Fruit fly (Drosophila melanogaster) whole organism, embryonic: ENCODE data around the gene Atat.

Experiments
- Atf-2 ChIP-seq: fragments of 200-800 bp; sonication (Bioruptor generic); optimal IDR thresholded peaks from 2 replicates; lab custom pipeline; 2016; ENCODE audit warnings: missing biosample characterization, missing genetic modification characterization
- B-H2 ChIP-seq: fragments of 200-800 bp; sonication (Bioruptor generic); optimal IDR thresholded peaks from 2 replicates; lab custom pipeline; 2018; ENCODE audit warnings: missing biosample characterization, mild to moderate bottlenecking, missing genetic modification characterization
- Bgb ChIP-seq: fragments of 200-800 bp; sonication (Bioruptor generic); IDR thresholded peaks from 2 replicates; pipeline ENCODE4 v1.3.6; 2022; ENCODE audit warnings: missing biosample characterization, missing genetic modification characterization; ENCODE audit not compliant: partially characterized antibody
- CG10209 ChIP-seq: fragments of 200-800 bp; sonication (Bioruptor generic); optimal IDR thresholded peaks from 3 replicates; lab custom pipeline; 2017; ENCODE audit warnings: missing biosample characterization, mild to moderate bottlenecking, missing genetic modification characterization, missing genetic modification reagents
- CG10274 ChIP-seq: fragments of 200-800 bp; sonication (Bioruptor generic); optimal IDR thresholded peaks from 3 replicates; lab custom pipeline; 2017; ENCODE audit warnings: missing biosample characterization, mild to moderate bottlenecking, missing genetic modification characterization
- CG11560 ChIP-seq: fragments of 200-800 bp; sonication (Bioruptor generic); IDR thresholded peaks from 3 replicates; pipeline ENCODE4 v1.3.6; 2022; ENCODE audit warnings: missing biosample characterization, missing genetic modification characterization
- CG12104 ChIP-seq: fragments of 200-800 bp; sonication (Bioruptor generic); optimal IDR thresholded peaks from 3 replicates; lab custom pipeline; 2016; ENCODE audit warnings: missing biosample characterization, missing genetic modification characterization
- CG13624 ChIP-seq: fragments of 200-800 bp; sonication (Bioruptor generic); optimal IDR thresholded peaks from 2 replicates; lab custom pipeline; 2016; ENCODE audit warnings: missing biosample characterization, missing genetic modification characterization
- CG14667 ChIP-seq: fragments of 200-800 bp; sonication (Bioruptor generic); IDR thresholded peaks from 2 replicates; pipeline ENCODE4 v1.3.6; 2022; ENCODE audit warnings: missing biosample characterization, missing genetic modification characterization
- CG17568 ChIP-seq: fragments of 200-800 bp; sonication (Bioruptor generic); optimal IDR thresholded peaks from 2 replicates; lab custom pipeline; 2018; ENCODE audit warnings: missing biosample characterization, mild to moderate bottlenecking, missing genetic modification characterization, moderate library complexity
- CG17829 ChIP-seq: fragments of 200-800 bp; optimal IDR thresholded peaks from 2 replicates; lab custom pipeline; 2019; ENCODE audit warnings: missing biosample characterization, mild to moderate bottlenecking, missing genetic modification characterization, moderate library complexity
- CG1792 ChIP-seq: fragments of 200-800 bp; sonication (Bioruptor generic); optimal IDR thresholded peaks from 2 replicates; lab custom pipeline; 2016; ENCODE audit warnings: missing biosample characterization, missing genetic modification characterization
- CG4617 ChIP-seq: fragments of 200-800 bp; sonication (Bioruptor generic); optimal IDR thresholded peaks from 3 replicates; lab custom pipeline; 2016; ENCODE audit warnings: missing biosample characterization, missing genetic modification characterization, borderline replicate concordance
- CG7271 ChIP-seq: fragments of 200-800 bp; sonication (Bioruptor generic); optimal IDR thresholded peaks from 2 replicates; lab custom pipeline; 2018; ENCODE audit warnings: missing biosample characterization, mild to moderate bottlenecking, missing genetic modification characterization, moderate library complexity
- CG7745 ChIP-seq: fragments of 200-800 bp; sonication (Bioruptor generic); optimal IDR thresholded peaks from 2 replicates; lab custom pipeline; 2018; ENCODE audit warnings: missing biosample characterization, mild to moderate bottlenecking, missing genetic modification characterization, moderate library complexity
- CG8388 ChIP-seq: fragments of 200-800 bp; sonication (Bioruptor generic); optimal IDR thresholded peaks from 2 replicates; lab custom pipeline; 2019; ENCODE audit warnings: missing biosample characterization, mild to moderate bottlenecking, missing genetic modification characterization, moderate library complexity
- D ChIP-seq, 2 experiments: fragments of 200-800 bp in 1 of 2; fragments of >200 bp in 1 of 2; sonication (Bioruptor generic) in 1 of 2; optimal IDR thresholded peaks; 2 replicates in 1 of 2; 3 replicates in 1 of 2; lab custom pipeline; 2017; ENCODE audit warnings: mild to moderate bottlenecking in 1 of 2, missing biosample characterization in 1 of 2, missing genetic modification characterization in 1 of 2, missing genetic modification reagents in 1 of 2
- Dp ChIP-seq: fragments of 200-800 bp; sonication (Bioruptor generic); optimal IDR thresholded peaks from 2 replicates; lab custom pipeline; 2018; ENCODE audit warnings: missing biosample characterization, mild to moderate bottlenecking, missing genetic modification characterization, moderate library complexity
- Fer1 ChIP-seq: fragments of 200-800 bp; sonication (Bioruptor generic); optimal IDR thresholded peaks from 2 replicates; lab custom pipeline; 2017; ENCODE audit warnings: missing biosample characterization, mild to moderate bottlenecking, missing genetic modification characterization
- HLH4C ChIP-seq: fragments of 200-800 bp; sonication (Bioruptor generic); IDR thresholded peaks from 3 replicates; pipeline ENCODE4 v1.3.6; 2022; ENCODE audit warnings: missing biosample characterization, missing genetic modification characterization; ENCODE audit not compliant: partially characterized antibody
- HLH54F ChIP-seq: fragments of 200-800 bp; sonication (Bioruptor generic); optimal IDR thresholded peaks from 3 replicates; lab custom pipeline; 2016; ENCODE audit warnings: missing biosample characterization, missing genetic modification characterization
- Mad ChIP-seq: fragments of 200-800 bp; sonication (Bioruptor generic); optimal IDR thresholded peaks from 2 replicates; lab custom pipeline; 2016; ENCODE audit warnings: missing biosample characterization, missing genetic modification characterization
- NC2β ChIP-seq: fragments of 200-800 bp; sonication (Bioruptor generic); optimal IDR thresholded peaks from 2 replicates; lab custom pipeline; 2016; ENCODE audit warnings: missing biosample characterization, missing genetic modification characterization
- aop ChIP-seq: fragments of 200-800 bp; sonication (Bioruptor generic); IDR thresholded peaks from 2 replicates; pipeline ENCODE4 v1.3.6; 2022; ENCODE audit warnings: missing biosample characterization, missing genetic modification characterization
- ase ChIP-seq: fragments of 200-800 bp; sonication (Bioruptor generic); IDR thresholded peaks from 3 replicates; pipeline ENCODE4 v1.3.6; 2022; ENCODE audit warnings: missing biosample characterization, missing genetic modification characterization
- bab2 ChIP-seq: fragments of 200-800 bp; sonication (Bioruptor generic); optimal IDR thresholded peaks from 2 replicates; lab custom pipeline; 2016; ENCODE audit warnings: missing biosample characterization, missing genetic modification characterization
- bcd ChIP-seq: fragments of 200-800 bp; sonication (Bioruptor generic); optimal IDR thresholded peaks from 2 replicates; lab custom pipeline; 2017; ENCODE audit warnings: missing biosample characterization, mild to moderate bottlenecking, missing genetic modification characterization
- bigmax ChIP-seq: fragments of 200-800 bp; sonication (Bioruptor generic); optimal IDR thresholded peaks from 2 replicates; lab custom pipeline; 2018; ENCODE audit warnings: missing biosample characterization, mild to moderate bottlenecking, missing genetic modification characterization
- crp ChIP-seq, 2 experiments: fragments of 200-800 bp; sonication (Bioruptor generic); optimal IDR thresholded peaks; 2 replicates in 1 of 2; 3 replicates in 1 of 2; lab custom pipeline; 2017; ENCODE audit warnings: missing biosample characterization in 2 of 2, missing genetic modification characterization in 2 of 2, mild to moderate bottlenecking in 1 of 2, moderate library complexity in 1 of 2
- cwo ChIP-seq: fragments of 200-800 bp; sonication (Bioruptor generic); optimal IDR thresholded peaks from 3 replicates; lab custom pipeline; 2017; ENCODE audit warnings: missing biosample characterization, missing genetic modification characterization, mild to moderate bottlenecking, moderate library complexity, missing genetic modification reagents
- ems ChIP-seq: fragments of 200-800 bp; sonication (Bioruptor generic); optimal IDR thresholded peaks from 3 replicates; lab custom pipeline; 2016; ENCODE audit warnings: missing biosample characterization, missing genetic modification characterization
- en ChIP-seq: fragments of 200-800 bp; sonication (Bioruptor generic); optimal IDR thresholded peaks from 2 replicates; lab custom pipeline; 2016; ENCODE audit warnings: missing biosample characterization, missing genetic modification characterization
- exex ChIP-seq: fragments of 200-800 bp; sonication (Bioruptor generic); optimal IDR thresholded peaks from 4 replicates; lab custom pipeline; 2018; ENCODE audit warnings: missing biosample characterization, mild to moderate bottlenecking, missing genetic modification characterization, moderate library complexity
- hbn ChIP-seq: fragments of 200-800 bp; sonication (Bioruptor generic); IDR thresholded peaks from 2 replicates; pipeline ENCODE4 v1.3.6; 2022; ENCODE audit warnings: missing biosample characterization, missing genetic modification characterization; ENCODE audit not compliant: partially characterized antibody
- jigr1 ChIP-seq: fragments of 200-800 bp; sonication (Bioruptor generic); IDR thresholded peaks from 3 replicates; pipeline ENCODE4 v1.3.6; 2022; ENCODE audit warnings: missing biosample characterization, missing genetic modification characterization
- kah ChIP-seq: fragments of 200-800 bp; sonication (Bioruptor generic); optimal IDR thresholded peaks from 2 replicates; lab custom pipeline; 2018; ENCODE audit warnings: missing biosample characterization, mild to moderate bottlenecking, missing genetic modification characterization
- onecut ChIP-seq: fragments of 200-800 bp; sonication (Bioruptor generic); IDR thresholded peaks from 2 replicates; pipeline ENCODE4 v1.3.6; 2022; ENCODE audit warnings: missing biosample characterization, missing genetic modification characterization
- pfk ChIP-seq: fragments of 200-800 bp; sonication (Bioruptor generic); optimal IDR thresholded peaks from 2 replicates; lab custom pipeline; 2018; ENCODE audit warnings: missing biosample characterization, mild to moderate bottlenecking, missing genetic modification characterization, moderate library complexity
- phol ChIP-seq: fragments of 200-800 bp; sonication (Bioruptor generic); optimal IDR thresholded peaks from 3 replicates; lab custom pipeline; 2018; ENCODE audit warnings: missing biosample characterization, mild to moderate bottlenecking, missing genetic modification characterization, moderate library complexity
- pros ChIP-seq: fragments of 200-800 bp; sonication (Bioruptor generic); optimal IDR thresholded peaks from 3 replicates; lab custom pipeline; 2019; ENCODE audit warnings: missing biosample characterization, mild to moderate bottlenecking, missing genetic modification characterization, moderate library complexity
- ranshi ChIP-seq: fragments of 200-800 bp; sonication (Bioruptor generic); IDR thresholded peaks from 2 replicates; pipeline ENCODE4 v1.3.6; 2022; ENCODE audit warnings: missing biosample characterization, missing genetic modification characterization
- schlank ChIP-seq: fragments of 200-800 bp; sonication (Bioruptor generic); optimal IDR thresholded peaks from 2 replicates; lab custom pipeline; 2018; ENCODE audit warnings: missing biosample characterization, mild to moderate bottlenecking, missing genetic modification characterization
- ttk ChIP-seq: fragments of 200-800 bp; sonication (Bioruptor generic); IDR thresholded peaks from 2 replicates; pipeline ENCODE4 v2.1.2; 2022; ENCODE audit warnings: missing biosample characterization, missing genetic modification characterization
- tx ChIP-seq: fragments of 200-800 bp; sonication (Bioruptor generic); optimal IDR thresholded peaks from 2 replicates; lab custom pipeline; 2016; ENCODE audit warnings: missing biosample characterization, missing genetic modification characterization
- unpg ChIP-seq: fragments of 200-800 bp; sonication (Bioruptor generic); optimal IDR thresholded peaks from 3 replicates; lab custom pipeline; 2018; ENCODE audit warnings: missing biosample characterization, mild to moderate bottlenecking, missing genetic modification characterization, moderate library complexity
- vfl ChIP-seq: fragments of 200-800 bp; sonication (Bioruptor generic); optimal IDR thresholded peaks from 2 replicates; lab custom pipeline; 2016; ENCODE audit warnings: missing biosample characterization, missing genetic modification characterization
- wdn ChIP-seq: fragments of 200-800 bp; sonication (Bioruptor generic); IDR thresholded peaks from 2 replicates; pipeline ENCODE4 v1.3.6; 2022; ENCODE audit warnings: missing biosample characterization, missing genetic modification characterization
- wek ChIP-seq: fragments of 200-800 bp; sonication (Bioruptor generic); optimal IDR thresholded peaks from 3 replicates; lab custom pipeline; 2018; ENCODE audit warnings: missing biosample characterization, mild to moderate bottlenecking, missing genetic modification characterization, moderate library complexity
- zen ChIP-seq: fragments of 200-800 bp; sonication (Bioruptor generic); optimal IDR thresholded peaks from 3 replicates; lab custom pipeline; 2018; ENCODE audit warnings: missing biosample characterization, mild to moderate bottlenecking, missing genetic modification characterization, moderate library complexity

Gene Atat

DNA sequence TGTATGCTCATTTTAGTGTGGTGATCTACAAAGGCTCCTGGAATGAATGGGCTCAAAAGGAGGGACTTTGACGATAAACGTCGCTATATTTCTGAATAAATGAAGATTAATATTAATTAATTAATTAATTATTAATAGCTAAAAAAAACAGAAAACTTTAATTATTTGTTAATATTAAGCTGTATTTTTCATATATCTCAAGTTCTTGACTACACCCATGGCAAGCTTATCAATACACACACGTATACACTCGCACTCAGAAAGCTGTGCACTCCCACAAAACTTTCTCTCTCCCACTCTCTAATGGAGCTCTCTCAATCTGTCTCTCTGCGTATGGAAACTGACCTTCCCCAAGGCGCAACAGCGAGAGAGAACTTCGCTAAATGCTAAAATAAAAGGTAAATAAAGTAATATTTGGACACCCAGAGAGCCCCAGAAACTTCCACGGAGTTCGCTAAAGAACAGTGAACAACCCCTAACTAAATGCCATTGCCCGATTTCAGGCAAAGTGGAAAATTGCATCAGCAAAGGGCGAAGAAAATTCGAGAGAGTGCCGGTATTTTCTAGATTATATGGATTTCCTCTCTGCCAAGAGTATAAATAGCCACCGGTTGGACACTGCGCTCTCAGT lies 53.1 kb downstream of the Atat start (continued):
- TF ChIP-seq Mad (GFP tag; lab: Kevin White, UChicago) (peak; percentile 47), bab2 (GFP tag; lab: Kevin White, UChicago) (peak; percentile 17), pfk (GFP tag; lab: Kevin White, UChicago) (no peak), CG1792 (no peak), ttk (GFP tag; lab: Robert Waterston, UW) (no peak), exex (tag; lab: Kevin White, UChicago) (no peak), Dp (GFP tag; lab: Kevin White, UChicago) (no peak), Bgb (no peak; the same call in 1 of the 2 replicates), wek (no peak), B-H2 (GFP tag; lab: Kevin White, UChicago) (peak; percentile 69), CG10274 (GFP tag; lab: Kevin White, UChicago) (no peak), CG17829 (tag; lab: Kevin White, UChicago) (peak; percentile 67), en (GFP tag; lab: Kevin White, UChicago) (no peak), CG4617 (GFP tag; lab: Kevin White, UChicago) (no peak), CG17568 (no peak), onecut (peak; percentile 40), vfl (GFP tag; lab: Kevin White, UChicago) (no peak), CG10209 (peak; percentile 57), HLH54F (GFP tag; lab: Kevin White, UChicago) (no peak), CG12104 (no peak), jigr1 (GFP tag; lab: Robert Waterston, UW) (no peak), wdn (GFP tag; lab: Robert Waterston, UW) (peak; percentile 55), ranshi (peak; percentile 66), D (optimal IDR thresholded peaks at IDR 0.05; lab: Kevin White, UChicago) (no peak), D (GFP tag; optimal IDR thresholded peaks at IDR 0.05; lab: Kevin White, UChicago) (peak; percentile 66), CG7745 (tag; lab: Kevin White, UChicago) (no peak), hbn (no peak), pros (no peak), CG8388 (GFP tag; lab: Kevin White, UChicago) (peak; percentile 67), crp (GFP tag; optimal IDR thresholded peaks at IDR 0.05; lab: Kevin White, UChicago) (no peak), bcd (GFP tag; lab: Kevin White, UChicago) (peak; percentile 59), aop (no peak), bigmax (GFP tag; lab: Kevin White, UChicago) (no peak), zen (tag; lab: Kevin White, UChicago) (peak; percentile 2), CG14667 (GFP tag; lab: Robert Waterston, UW) (0 out of 2 replicates have a peak, but pooled peaks have one; percentile 23), phol (tag; lab: Kevin White, UChicago) (peak; percentile 68), Atf-2 (GFP tag; lab: Kevin White, UChicago) (no peak), Fer1 (peak; percentile 81), CG13624 (no peak), CG7271 (tag; lab: Kevin White, UChicago) (peak; percentile 13), CG11560 (tag; lab: Robert Waterston, UW) (no peak), cwo (GFP tag; lab: Kevin White, UChicago) (peak; percentile 76), unpg (peak; percentile 80), schlank (tag; lab: Kevin White, UChicago) (no peak), ems (GFP tag; lab: Kevin White, UChicago) (no peak), tx (GFP tag; lab: Kevin White, UChicago) (no peak), kah (GFP tag; lab: Kevin White, UChicago) (no peak), ase (GFP tag; lab: Robert Waterston, UW) (peak; percentile 51; the same call in 1 of the 3 replicates), NC2β (GFP tag; lab: Kevin White, UChicago) (peak; percentile 5), HLH4C (GFP tag; lab: Robert Waterston, UW) (no peak)
